Worm (Caenorhabditis elegans) whole organism, L4 larva: Measurements from ENCODE around the gene hpo-7.

Source experiments
- D1046.2 ChIP-seq: fragments of 200-800 bp; sonication (Bioruptor generic); IDR thresholded peaks from 2 replicates; pipeline ENCODE4 v1.3.6; 2022; ENCODE audit warnings: missing genetic modification characterization, missing compliant biosample characterization
- Y105C5A.15 ChIP-seq: fragments of 200-800 bp; sonication (Bioruptor generic); IDR thresholded peaks from 2 replicates; pipeline ENCODE4 v1.3.6; 2022; ENCODE audit warnings: missing genetic modification characterization, missing compliant biosample characterization
- Y5F2A.4 ChIP-seq: fragments of 200-800 bp; sonication (Bioruptor generic); optimal IDR thresholded peaks from 2 replicates; lab custom pipeline; 2018; ENCODE audit warnings: mild to moderate bottlenecking, missing genetic modification characterization, missing compliant biosample characterization
- ZK337.2 ChIP-seq: fragments of 200-800 bp; sonication (Bioruptor generic); IDR thresholded peaks from 2 replicates; pipeline ENCODE4 v1.3.6; 2022; ENCODE audit warnings: missing genetic modification reagents, missing genetic modification characterization, missing compliant biosample characterization
- aha-1 ChIP-seq: fragments of 150-350 bp; peaks from one replicate; lab custom pipeline; 2014; ENCODE audit warnings: missing biosample characterization, missing genetic modification characterization
- arid-1 ChIP-seq: fragments of 200-800 bp; sonication (Bioruptor generic); conservative IDR thresholded peaks from 2 replicates; pipeline ENCODE4 v1.3.6; 2022; ENCODE audit warnings: missing genetic modification reagents, missing genetic modification characterization, missing compliant biosample characterization
- attf-4 ChIP-seq: sonication (generic microtip); optimal IDR thresholded peaks from 3 replicates; lab custom pipeline; 2017; ENCODE audit warnings: missing biosample characterization, missing genetic modification characterization
- ceh-44 ChIP-seq: fragments of 200-800 bp; sonication (Bioruptor generic); IDR thresholded peaks from 2 replicates; pipeline ENCODE4 v1.3.6; 2022; ENCODE audit warnings: missing genetic modification reagents, missing genetic modification characterization, missing compliant biosample characterization
- daf-12 ChIP-seq: fragments of 150-350 bp; optimal IDR thresholded peaks from 2 replicates; lab custom pipeline; 2014; ENCODE audit warnings: missing biosample characterization, missing genetic modification reagents, missing genetic modification characterization
- daf-16 ChIP-seq, 3 experiments: sonication (generic microtip); optimal IDR thresholded peaks; 2 replicates each; lab custom pipeline; 2016 to 2017; ENCODE audit warnings: missing genetic modification characterization in 3 of 3, missing genetic modification reagents in 3 of 3, mild to moderate bottlenecking in 2 of 3, missing compliant biosample characterization in 2 of 3, missing biosample characterization in 1 of 3, moderate library complexity in 1 of 3
- dmd-6 ChIP-seq: fragments of 200-800 bp; sonication (Bioruptor generic); IDR thresholded peaks from 2 replicates; pipeline ENCODE4 v1.3.6; 2022; ENCODE audit warnings: missing genetic modification reagents, missing genetic modification characterization, missing compliant biosample characterization
- dmd-9 ChIP-seq: fragments of 200-800 bp; sonication (Bioruptor generic); IDR thresholded peaks from 2 replicates; pipeline ENCODE4 v1.3.6; 2022; ENCODE audit warnings: missing genetic modification reagents, missing genetic modification characterization, missing compliant biosample characterization
- duxl-1 ChIP-seq: sonication (generic microtip); optimal IDR thresholded peaks from 2 replicates; lab custom pipeline; 2016; ENCODE audit warnings: mild to moderate bottlenecking, missing genetic modification characterization, moderate library complexity, missing compliant biosample characterization; ENCODE audit not compliant: poor library complexity
- dve-1 ChIP-seq: sonication (generic microtip); optimal IDR thresholded peaks from 2 replicates; lab custom pipeline; 2017; ENCODE audit warnings: antibody characterized with exemption, mild to moderate bottlenecking, missing genetic modification characterization, missing compliant biosample characterization; ENCODE audit not compliant: insufficient read depth
- fkh-10 ChIP-seq: fragments of 150-350 bp; optimal IDR thresholded peaks from 2 replicates; lab custom pipeline; 2014; ENCODE audit warnings: missing biosample characterization, missing genetic modification reagents, missing genetic modification characterization
- fos-1 ChIP-seq: fragments of 150-350 bp; optimal IDR thresholded peaks from 2 replicates; lab custom pipeline; 2014; ENCODE audit warnings: missing biosample characterization, missing genetic modification characterization
- hlh-11 ChIP-seq: fragments of 200-800 bp; sonication (Bioruptor generic); optimal IDR thresholded peaks from 2 replicates; lab custom pipeline; 2018; ENCODE audit warnings: mild to moderate bottlenecking, missing genetic modification characterization, missing compliant biosample characterization
- hlh-30 ChIP-seq: sonication (generic microtip); optimal IDR thresholded peaks from 2 replicates; lab custom pipeline; 2017; ENCODE audit warnings: antibody characterized with exemption, mild to moderate bottlenecking, missing genetic modification characterization, missing compliant biosample characterization; ENCODE audit not compliant: insufficient read depth
- hmg-1.1 ChIP-seq: fragments of 200-800 bp; sonication (Bioruptor generic); IDR thresholded peaks from 2 replicates; pipeline ENCODE4 v1.3.6; 2022; ENCODE audit warnings: missing genetic modification reagents, missing genetic modification characterization, missing compliant biosample characterization
- jun-1 ChIP-seq: fragments of 150-350 bp; optimal IDR thresholded peaks from 2 replicates; lab custom pipeline; 2014; ENCODE audit warnings: missing biosample characterization, missing genetic modification reagents, missing genetic modification characterization
- lim-7 ChIP-seq: fragments of 200-800 bp; sonication (Bioruptor generic); IDR thresholded peaks from 2 replicates; pipeline ENCODE4 v1.3.6; 2022; ENCODE audit warnings: missing genetic modification characterization, missing compliant biosample characterization
- lin-1 ChIP-seq: fragments of 200-800 bp; sonication (Bioruptor generic); IDR thresholded peaks from 2 replicates; pipeline ENCODE4 v1.3.6; 2022; ENCODE audit warnings: missing genetic modification reagents, missing genetic modification characterization, missing compliant biosample characterization
- lin-13 ChIP-seq: fragments of 150-350 bp; optimal IDR thresholded peaks from 2 replicates; lab custom pipeline; 2014; ENCODE audit warnings: missing biosample characterization, missing genetic modification reagents, missing genetic modification characterization
- lin-38 ChIP-seq: fragments of 200-800 bp; sonication (Bioruptor generic); IDR thresholded peaks from 2 replicates; pipeline ENCODE4 v1.3.6; 2022; ENCODE audit warnings: missing genetic modification reagents, missing genetic modification characterization, missing compliant biosample characterization
- madf-9 ChIP-seq: fragments of 200-800 bp; sonication (Bioruptor generic); conservative IDR thresholded peaks from 2 replicates; pipeline ENCODE4 v1.3.6; 2022; ENCODE audit warnings: missing genetic modification reagents, missing genetic modification characterization, missing compliant biosample characterization
- mdl-1 ChIP-seq, 2 experiments: fragments of 150-350 bp in 1 of 2; sonication (generic microtip) in 1 of 2; optimal IDR thresholded peaks; 2 replicates each; lab custom pipeline; 2014 to 2017; ENCODE audit warnings: missing biosample characterization in 2 of 2, missing genetic modification characterization in 2 of 2
- nhr-102 ChIP-seq: sonication (generic microtip); optimal IDR thresholded peaks from 2 replicates; lab custom pipeline; 2016; ENCODE audit warnings: mild to moderate bottlenecking, missing genetic modification characterization, moderate library complexity, missing compliant biosample characterization
- nhr-28 ChIP-seq: fragments of 150-350 bp; optimal IDR thresholded peaks from 2 replicates; lab custom pipeline; 2014; ENCODE audit warnings: missing biosample characterization, missing genetic modification characterization
- nhr-41 ChIP-seq: fragments of 200-800 bp; sonication (Bioruptor generic); IDR thresholded peaks from 2 replicates; pipeline ENCODE4 v1.3.6; 2022; ENCODE audit warnings: missing genetic modification reagents, missing genetic modification characterization, missing compliant biosample characterization
- nhr-76 ChIP-seq: fragments of 150-350 bp; optimal IDR thresholded peaks from 2 replicates; lab custom pipeline; 2014; ENCODE audit warnings: missing biosample characterization, missing genetic modification characterization
- nhr-77 ChIP-seq: fragments of 150-350 bp; optimal IDR thresholded peaks from 2 replicates; lab custom pipeline; 2014; ENCODE audit warnings: missing biosample characterization, missing genetic modification characterization
- pha-4 ChIP-seq, 2 experiments: fragments of 150-350 bp in 1 of 2; fragments of 200-800 bp in 1 of 2; sonication (Bioruptor generic) in 1 of 2; IDR thresholded peaks in 1 of 2; optimal IDR thresholded peaks in 1 of 2; 2 replicates each; pipeline versions ENCODE4 v1.3.6 to Lab custom; 2014 to 2022; ENCODE audit warnings: missing genetic modification characterization in 2 of 2, missing genetic modification reagents in 2 of 2, missing biosample characterization in 1 of 2, missing compliant biosample characterization in 1 of 2
- pqm-1 ChIP-seq: sonication (generic microtip); optimal IDR thresholded peaks from 2 replicates; lab custom pipeline; 2017; ENCODE audit warnings: missing biosample characterization, missing genetic modification characterization
- saeg-2 ChIP-seq: fragments of 200-800 bp; sonication (Bioruptor generic); IDR thresholded peaks from 2 replicates; pipeline ENCODE4 v1.3.6; 2022; ENCODE audit warnings: missing genetic modification reagents, missing genetic modification characterization, missing compliant biosample characterization
- set-16 ChIP-seq: fragments of 200-800 bp; sonication (Bioruptor generic); IDR thresholded peaks from 2 replicates; pipeline ENCODE4 v1.3.6; 2022; ENCODE audit warnings: missing genetic modification reagents, missing genetic modification characterization, missing compliant biosample characterization
- spr-3 ChIP-seq: fragments of 200-800 bp; sonication (Bioruptor generic); optimal IDR thresholded peaks from 2 replicates; lab custom pipeline; 2018; ENCODE audit warnings: mild to moderate bottlenecking, missing genetic modification characterization, missing compliant biosample characterization
- unc-62 ChIP-seq, 3 experiments: fragments of 150-350 bp in 1 of 3; sonication (generic microtip); optimal IDR thresholded peaks in 2 of 3; peaks in 1 of 3; 1 replicate in 1 of 3; 2 replicates in 2 of 3; lab custom pipeline; 2014 to 2017; ENCODE audit warnings: missing biosample characterization in 3 of 3, missing genetic modification characterization in 3 of 3, missing genetic modification reagents in 3 of 3, missing genotype in 1 of 3
- zfp-2 ChIP-seq: sonication (generic microtip); optimal IDR thresholded peaks from 2 replicates; lab custom pipeline; 2016; ENCODE audit warnings: mild to moderate bottlenecking, missing genetic modification characterization, missing compliant biosample characterization
- ztf-11 ChIP-seq: fragments of 150-350 bp; optimal IDR thresholded peaks from 2 replicates; lab custom pipeline; 2014; ENCODE audit warnings: missing biosample characterization, missing genetic modification characterization

hpo-7 gene

DNA sequence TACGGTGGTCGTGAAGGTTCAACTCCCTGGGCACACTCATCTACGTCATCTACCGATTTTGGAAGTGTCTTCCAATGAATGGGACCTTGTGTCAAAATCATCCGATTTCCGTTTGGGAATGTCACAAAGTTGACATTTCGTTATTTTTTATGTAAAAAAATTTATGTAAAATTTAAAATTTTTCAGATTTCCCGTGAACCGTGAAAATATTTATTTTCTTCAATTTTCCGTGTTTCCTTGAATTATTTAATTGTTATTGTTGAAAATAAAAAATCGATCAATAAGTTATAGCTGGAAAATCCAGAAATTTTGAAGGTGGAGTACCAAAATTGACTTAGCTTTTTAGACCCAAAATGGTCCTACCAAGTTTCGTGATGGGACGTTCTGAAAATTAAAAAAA lies at the start of gene hpo-7:
TSS of gene hpo-7 (minus strand) at position 101 of the 400 bp plus-strand sequence.
- TF ChIP-seq spr-3 (GFP tag; lab: Kevin White, UChicago) (no peak), ztf-11 (tag; lab: Kevin White, UChicago) (no peak), attf-4 (no peak), hlh-11 (tag; lab: Kevin White, UChicago) (no peak), lin-13 (GFP tag; lab: Kevin White, UChicago) (no peak), unc-62 (GFP tag; optimal IDR thresholded peaks at IDR 0.05 in 1 of 2; lab: Kevin White, UChicago) (no peak), unc-62 (tag; optimal IDR thresholded peaks at IDR 0.05; lab: Kevin White, UChicago) (no peak)

DNA sequence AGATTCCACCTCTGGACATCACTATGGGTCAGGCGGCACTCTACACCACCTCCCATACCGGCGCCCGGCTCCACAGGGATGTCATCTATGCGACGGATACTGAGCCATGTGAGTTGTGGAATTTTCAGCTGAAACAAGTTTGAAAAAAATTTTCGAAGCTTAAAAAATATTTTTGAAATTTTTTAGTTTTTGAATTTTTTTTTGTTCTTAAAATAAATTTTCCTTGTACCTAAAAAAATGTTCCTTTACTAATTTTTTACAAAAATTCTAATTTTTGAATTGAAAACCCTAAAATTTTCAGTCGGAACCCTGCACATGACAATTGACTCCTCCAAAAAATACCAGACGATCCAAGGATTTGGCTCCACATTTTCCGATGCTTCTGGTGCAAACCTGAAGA lies 42.2 kb upstream of the hpo-7 start:
- TF ChIP-seq Y105C5A.15 (GFP tag; lab: Robert Waterston, UW): no peak
- no peak for TF ChIP-seq hlh-30
- TF ChIP-seq aha-1 (tag; lab: Kevin White, UChicago): peak; percentile 92

DNA sequence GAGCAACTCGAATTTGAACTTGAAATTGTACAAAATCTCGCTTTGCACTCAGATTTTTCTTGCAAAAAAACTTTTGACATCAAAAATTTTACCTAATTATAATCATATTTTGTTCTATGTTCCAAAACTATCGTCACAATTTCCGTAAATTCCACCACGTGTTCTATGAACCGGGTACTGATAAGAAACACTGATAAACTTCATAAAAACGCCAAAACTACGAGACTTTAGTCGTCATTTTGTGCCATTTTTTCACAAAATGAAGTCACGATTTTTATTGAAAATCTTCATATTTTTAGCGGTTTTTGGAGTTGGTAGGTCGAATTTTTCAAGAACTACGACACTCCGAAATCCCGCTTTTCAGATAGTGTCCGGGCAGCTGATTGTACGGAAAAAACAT lies 41.2 kb upstream of the hpo-7 start, which contains the start of gene gba-1:
TSS of gene gba-1 (plus strand) at position 54 of the 400 bp plus-strand sequence.
- peak; percentile 26 for TF ChIP-seq hlh-30
- peak; percentile 82 for TF ChIP-seq aha-1 (tag; lab: Kevin White, UChicago)
- TF ChIP-seq ceh-44 (GFP tag; lab: Robert Waterston, UW): no peak
- TF ChIP-seq jun-1 (tag; lab: Kevin White, UChicago): no peak
- no peak for TF ChIP-seq zfp-2 (tag; lab: Kevin White, UChicago)
- peak; percentile 83 for TF ChIP-seq nhr-28
- TF ChIP-seq mdl-1 (tag; optimal IDR thresholded peaks at IDR 0.05; lab: Kevin White, UChicago): peak in 1 of 2 experiments; percentile 1
- TF ChIP-seq arid-1 (GFP tag; lab: Robert Waterston, UW): no peak
- TF ChIP-seq ZK337.2 (GFP tag; lab: Robert Waterston, UW): no peak
- no peak for TF ChIP-seq saeg-2 (GFP tag; lab: Robert Waterston, UW)
- no peak for TF ChIP-seq fkh-10 (GFP tag; lab: Kevin White, UChicago)
- no peak for TF ChIP-seq duxl-1 (tag; lab: Kevin White, UChicago)
- TF ChIP-seq dmd-6 (GFP tag; lab: Robert Waterston, UW): peak; percentile 67
- TF ChIP-seq nhr-77 (tag; lab: Kevin White, UChicago): peak; percentile 71
- TF ChIP-seq lim-7 (GFP tag; lab: Robert Waterston, UW): no peak
- TF ChIP-seq Y105C5A.15 (GFP tag; lab: Robert Waterston, UW): no peak
- no peak for TF ChIP-seq unc-62 (GFP tag; optimal IDR thresholded peaks at IDR 0.05 in 1 of 2; lab: Kevin White, UChicago)
- TF ChIP-seq unc-62 (tag; optimal IDR thresholded peaks at IDR 0.05; lab: Kevin White, UChicago): no peak
- peak; percentile 27 for TF ChIP-seq pqm-1 (tag; lab: Kevin White, UChicago)
- no peak for TF ChIP-seq daf-16 (GFP tag; optimal IDR thresholded peaks at IDR 0.05; lab: Kevin White, UChicago)
- peak; percentile 51 for TF ChIP-seq daf-16 (tag; optimal IDR thresholded peaks at IDR 0.05; lab: Kevin White, UChicago)
- TF ChIP-seq pha-4 (GFP tag; IDR thresholded peaks at IDR 0.05; lab: Robert Waterston, UW): no peak
- TF ChIP-seq pha-4 (tag; optimal IDR thresholded peaks at IDR 0.05; lab: Kevin White, UChicago): no peak
- no peak for TF ChIP-seq nhr-41
- peak; percentile 48 for TF ChIP-seq dve-1 (tag; lab: Kevin White, UChicago)
- TF ChIP-seq, all 104 proteins: peak for 9

DNA sequence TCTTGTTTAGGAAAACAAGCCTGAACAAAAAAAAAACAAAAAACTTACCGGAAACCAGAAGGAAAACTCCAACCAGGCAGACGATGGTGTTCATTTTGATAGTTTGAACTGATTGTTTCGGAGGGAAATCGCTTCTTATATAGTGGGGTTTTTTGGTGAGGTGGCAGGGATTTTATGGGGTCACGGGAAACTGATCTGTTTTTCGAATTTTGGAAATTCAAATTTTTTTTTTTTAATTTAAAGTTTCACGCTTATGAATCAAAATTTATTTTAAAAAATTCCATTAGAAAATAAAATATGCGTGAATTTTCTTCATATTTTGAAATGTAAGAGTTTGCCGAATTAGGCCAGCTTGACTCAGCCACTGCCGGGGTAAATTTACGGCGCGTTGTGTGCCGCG lies 39.9 kb upstream of the hpo-7 start, which contains the start of gene C33C12.7:
TSS of gene C33C12.7 (minus strand) at position 101 of the 400 bp plus-strand sequence.
- TF ChIP-seq ZK337.2 (GFP tag; lab: Robert Waterston, UW) (no peak), fos-1 (tag; lab: Kevin White, UChicago) (no peak), D1046.2 (GFP tag; lab: Robert Waterston, UW) (no peak), set-16 (GFP tag; lab: Robert Waterston, UW) (no peak), dmd-6 (GFP tag; lab: Robert Waterston, UW) (no peak), lin-38 (no peak), nhr-76 (tag; lab: Kevin White, UChicago) (no peak), hmg-1.1 (no peak), daf-12 (tag; lab: Kevin White, UChicago) (no peak), Y105C5A.15 (GFP tag; lab: Robert Waterston, UW) (no peak), Y5F2A.4 (GFP tag; lab: Kevin White, UChicago) (no peak), dmd-9 (GFP tag; lab: Robert Waterston, UW) (no peak), nhr-102 (no peak), lin-1 (GFP tag; lab: Robert Waterston, UW) (no peak), madf-9 (no peak)
